Fruit fly (Drosophila melanogaster) S2 (cell line): ENCODE data around the gene Smr.

Source experiments
- CG8478 ChIP-seq: fragments of >200 bp; optimal IDR thresholded peaks from 2 replicates; lab custom pipeline; 2018
- CTCF ChIP-seq, 2 experiments: fragments of >200 bp; optimal IDR thresholded peaks; 2 replicates each; lab custom pipeline; 2018

dm6 chrX:12740441-12740840 is 2.0 kb downstream of the Smr start:
- TF ChIP-seq CG8478 (no peak), CTCF (optimal IDR thresholded peaks at IDR 0.05; lab: Kevin White, UChicago) (no peak)
